Worm (Caenorhabditis elegans) whole organism, mixed stage, embryonic: Measurements from ENCODE around the gene fbxb-3.

Source experiments
- blmp-1 ChIP-seq: fragments of 150-350 bp; optimal IDR thresholded peaks from 2 replicates; lab custom pipeline; 2014; ENCODE audit warnings: missing biosample characterization, missing genetic modification characterization
- elt-3 ChIP-seq: fragments of 150-350 bp; optimal IDR thresholded peaks from 2 replicates; lab custom pipeline; 2014; ENCODE audit warnings: missing biosample characterization, missing genetic modification characterization
- lin-13 ChIP-seq: fragments of 150-350 bp; optimal IDR thresholded peaks from 2 replicates; lab custom pipeline; 2014; ENCODE audit warnings: missing biosample characterization, missing genetic modification characterization
- nhr-76 ChIP-seq: sonication (generic microtip); optimal IDR thresholded peaks from 2 replicates; lab custom pipeline; 2017; ENCODE audit warnings: missing biosample characterization, missing genetic modification characterization
- snpc-4 ChIP-seq: fragments of 150-350 bp; optimal IDR thresholded peaks from 2 replicates; lab custom pipeline; 2014; ENCODE audit warnings: missing biosample characterization, missing genetic modification characterization
- sptf-1 ChIP-seq: sonication (generic microtip); optimal IDR thresholded peaks from 2 replicates; lab custom pipeline; 2017; ENCODE audit warnings: mild to moderate bottlenecking, missing genetic modification characterization, moderate library complexity, missing compliant biosample characterization

ce11 chrIV:11871083-11871482 is 32.3 kb downstream of the fbxb-3 start:
- TF ChIP-seq nhr-76 (tag; lab: Kevin White, UChicago) = no peak
- no peak for TF ChIP-seq lin-13 (tag; lab: Kevin White, UChicago)
- TF ChIP-seq snpc-4 = no peak
- no peak for TF ChIP-seq sptf-1 (tag; lab: Kevin White, UChicago)
- TF ChIP-seq blmp-1 = no peak
- no peak for TF ChIP-seq elt-3 (tag; lab: Kevin White, UChicago)
